Worm (Caenorhabditis elegans) whole organism, L1 larva: ENCODE results near the gene H10D18.5.
A peak's percentile ranks its signal among the peaks of the same experiment; 100 is the strongest.

Experiments used
- C34B4.2 ChIP-seq: sonication (generic microtip); optimal IDR thresholded peaks from 2 replicates; lab custom pipeline; 2017; ENCODE audit warnings: mild to moderate bottlenecking, missing genetic modification characterization, missing compliant biosample characterization
- F16B12.6 ChIP-seq: fragments of 150-350 bp; optimal IDR thresholded peaks from 2 replicates; lab custom pipeline; 2014; ENCODE audit warnings: missing biosample characterization, missing genetic modification characterization
- aha-1 ChIP-seq: fragments of 150-350 bp; optimal IDR thresholded peaks from 2 replicates; lab custom pipeline; 2014; ENCODE audit warnings: missing biosample characterization, missing genetic modification characterization
- ama-1 ChIP-seq: fragments of 150-350 bp; optimal IDR thresholded peaks from 2 replicates; lab custom pipeline; 2014
- ceh-63 ChIP-seq: fragments of 200-800 bp; sonication (Bioruptor generic); optimal IDR thresholded peaks from 2 replicates; lab custom pipeline; 2018; ENCODE audit warnings: mild to moderate bottlenecking, missing genetic modification characterization, missing compliant biosample characterization
- ceh-8 ChIP-seq: fragments of 200-800 bp; sonication (Bioruptor generic); optimal IDR thresholded peaks from 2 replicates; lab custom pipeline; 2018; ENCODE audit warnings: mild to moderate bottlenecking, missing genetic modification characterization, moderate library complexity, missing compliant biosample characterization
- ceh-82 ChIP-seq, 3 experiments: fragments of 150-350 bp in 1 of 3; sonication (generic microtip) in 2 of 3; optimal IDR thresholded peaks; 2 replicates each; lab custom pipeline; 2014 to 2017; ENCODE audit warnings: missing biosample characterization in 3 of 3, missing genetic modification characterization in 3 of 3
- ceh-88 ChIP-seq: fragments of 200-800 bp; sonication (Bioruptor generic); IDR thresholded peaks from 2 replicates; pipeline ENCODE4 v1.3.6; 2022; ENCODE audit warnings: missing genetic modification characterization, missing compliant biosample characterization
- dsc-1 ChIP-seq: sonication (generic microtip); optimal IDR thresholded peaks from 2 replicates; lab custom pipeline; 2016; ENCODE audit warnings: mild to moderate bottlenecking, missing genetic modification characterization, missing compliant biosample characterization
- efl-1 ChIP-seq, 4 experiments: fragments of 150-350 bp; optimal IDR thresholded peaks in 3 of 4; peaks in 1 of 4; 1 replicate in 1 of 4; 2 replicates in 3 of 4; lab custom pipeline; 2014; ENCODE audit warnings: missing biosample characterization in 2 of 4, missing genetic modification characterization in 2 of 4, missing genetic modification reagents in 2 of 4
- egl-13 ChIP-seq: sonication (generic microtip); optimal IDR thresholded peaks from 2 replicates; lab custom pipeline; 2016; ENCODE audit warnings: missing genotype, missing genetic modification reagents, missing genetic modification characterization, missing compliant biosample characterization
- elt-3 ChIP-seq, 6 experiments: fragments of 150-350 bp in 1 of 6; sonication (generic microtip); optimal IDR thresholded peaks; 2 replicates each; lab custom pipeline; 2017 to 2018; ENCODE audit warnings: missing biosample characterization in 6 of 6, missing genetic modification characterization in 6 of 6, inconsistent platforms in 1 of 6
- fkh-10 ChIP-seq: sonication (generic microtip); optimal IDR thresholded peaks from 2 replicates; lab custom pipeline; 2017; ENCODE audit warnings: missing biosample characterization, missing genetic modification reagents, missing genetic modification characterization
- fkh-8 ChIP-seq: sonication (generic microtip); optimal IDR thresholded peaks from 2 replicates; lab custom pipeline; 2016; ENCODE audit warnings: mild to moderate bottlenecking, missing genetic modification characterization, missing compliant biosample characterization
- hpl-2 ChIP-seq: fragments of 150-350 bp; optimal IDR thresholded peaks from 2 replicates; lab custom pipeline; 2014; ENCODE audit warnings: missing biosample characterization, missing genetic modification reagents, missing genetic modification characterization
- isw-1 ChIP-seq: fragments of 200-800 bp; sonication (Bioruptor generic); IDR thresholded peaks from 2 replicates; pipeline ENCODE4 v1.3.6; 2022; ENCODE audit warnings: missing genetic modification characterization, missing compliant biosample characterization
- jun-1 ChIP-seq: fragments of 150-350 bp; optimal IDR thresholded peaks from 2 replicates; lab custom pipeline; 2014; ENCODE audit warnings: missing biosample characterization, missing genetic modification reagents, missing genetic modification characterization
- lin-14 ChIP-seq: fragments of 200-800 bp; sonication (Bioruptor generic); optimal IDR thresholded peaks from 2 replicates; lab custom pipeline; 2018; ENCODE audit warnings: mild to moderate bottlenecking, missing genetic modification characterization, moderate library complexity, missing compliant biosample characterization
- lin-35 ChIP-seq, 2 experiments: fragments of 150-350 bp; optimal IDR thresholded peaks; 2 replicates each; lab custom pipeline; 2014; ENCODE audit warnings: missing biosample characterization in 2 of 2, missing genetic modification characterization in 2 of 2, missing genetic modification reagents in 2 of 2
- lin-39 ChIP-seq: fragments of 150-350 bp; optimal IDR thresholded peaks from 2 replicates; lab custom pipeline; 2014; ENCODE audit warnings: missing biosample characterization, missing genetic modification reagents, missing genetic modification characterization
- lir-3 ChIP-seq: sonication (generic microtip); optimal IDR thresholded peaks from 2 replicates; lab custom pipeline; 2016; ENCODE audit warnings: mild to moderate bottlenecking, missing genetic modification characterization, moderate library complexity, missing compliant biosample characterization; ENCODE audit not compliant: poor library complexity
- mef-2 ChIP-seq: fragments of 150-350 bp; optimal IDR thresholded peaks from 2 replicates; lab custom pipeline; 2014; ENCODE audit warnings: missing biosample characterization, missing genetic modification characterization
- nhr-11 ChIP-seq: fragments of 150-350 bp; optimal IDR thresholded peaks from 2 replicates; lab custom pipeline; 2014; ENCODE audit warnings: missing biosample characterization, missing genetic modification characterization
- nhr-19 ChIP-seq: fragments of 200-800 bp; sonication (Bioruptor generic); conservative IDR thresholded peaks from 2 replicates; pipeline ENCODE4 v1.3.6; 2022; ENCODE audit warnings: missing genetic modification characterization, missing compliant biosample characterization
- nhr-20 ChIP-seq: sonication (generic microtip); optimal IDR thresholded peaks from 2 replicates; lab custom pipeline; 2016; ENCODE audit warnings: mild to moderate bottlenecking, missing genetic modification characterization, missing compliant biosample characterization
- nhr-28 ChIP-seq: fragments of 150-350 bp; optimal IDR thresholded peaks from 2 replicates; lab custom pipeline; 2014; ENCODE audit warnings: missing biosample characterization, missing genetic modification characterization
- nhr-47 ChIP-seq: sonication (generic microtip); optimal IDR thresholded peaks from 2 replicates; lab custom pipeline; 2016; ENCODE audit warnings: mild to moderate bottlenecking, missing genetic modification characterization, moderate library complexity, missing compliant biosample characterization
- nhr-71 ChIP-seq: sonication (generic microtip); optimal IDR thresholded peaks from 2 replicates; lab custom pipeline; 2016; ENCODE audit warnings: mild to moderate bottlenecking, missing genetic modification characterization, moderate library complexity, missing compliant biosample characterization
- nhr-77 ChIP-seq: fragments of 150-350 bp; optimal IDR thresholded peaks from 2 replicates; lab custom pipeline; 2014; ENCODE audit warnings: missing biosample characterization, missing genetic modification characterization
- nhr-85 ChIP-seq: sonication (generic microtip); peaks from one replicate; lab custom pipeline; 2016; ENCODE audit warnings: missing genetic modification characterization, inconsistent platforms, missing compliant biosample characterization
- pag-3 ChIP-seq: sonication (generic microtip); optimal IDR thresholded peaks from 2 replicates; lab custom pipeline; 2017; ENCODE audit warnings: missing genetic modification characterization, mild to moderate bottlenecking, missing compliant biosample characterization, antibody characterized with exemption, borderline replicate concordance; ENCODE audit not compliant: insufficient read depth
- pax-3 ChIP-seq: fragments of 200-800 bp; sonication (Bioruptor generic); optimal IDR thresholded peaks from 2 replicates; lab custom pipeline; 2018; ENCODE audit warnings: mild to moderate bottlenecking, missing genetic modification characterization, moderate library complexity, missing compliant biosample characterization
- sox-4 ChIP-seq: sonication (generic microtip); optimal IDR thresholded peaks from 2 replicates; lab custom pipeline; 2016; ENCODE audit warnings: missing genetic modification characterization, missing compliant biosample characterization
- sptf-1 ChIP-seq: fragments of 150-350 bp; optimal IDR thresholded peaks from 2 replicates; lab custom pipeline; 2014; ENCODE audit warnings: missing biosample characterization, missing genetic modification characterization
- swsn-7 ChIP-seq: sonication (generic microtip); optimal IDR thresholded peaks from 2 replicates; lab custom pipeline; 2016; ENCODE audit warnings: missing genetic modification characterization, missing compliant biosample characterization
- tbx-2 ChIP-seq: sonication (generic microtip); optimal IDR thresholded peaks from 2 replicates; lab custom pipeline; 2016; ENCODE audit warnings: missing genetic modification characterization, missing compliant biosample characterization
- unc-130 ChIP-seq: fragments of 150-350 bp; optimal IDR thresholded peaks from 2 replicates; lab custom pipeline; 2017; ENCODE audit warnings: missing biosample characterization, missing genetic modification characterization, inconsistent platforms
- unc-98 ChIP-seq: fragments of 200-800 bp; sonication (Bioruptor generic); IDR thresholded peaks from 2 replicates; pipeline ENCODE4 v1.3.6; 2022; ENCODE audit warnings: missing genetic modification characterization, missing compliant biosample characterization
- vab-15 ChIP-seq: sonication (generic microtip); optimal IDR thresholded peaks from 2 replicates; lab custom pipeline; 2017; ENCODE audit warnings: missing genotype, mild to moderate bottlenecking, missing genetic modification characterization, missing compliant biosample characterization
- ztf-4 ChIP-seq: fragments of 150-350 bp; optimal IDR thresholded peaks from 2 replicates; lab custom pipeline; 2014; ENCODE audit warnings: missing biosample characterization, missing genetic modification characterization

H10D18.5 gene

ce11 chrV:3831616-3832015 lies at the start of gene H10D18.5:
Gene H10D18.5 (minus strand): TSS chrV:3831716.
- TF ChIP-seq nhr-85 (tag; lab: Kevin White, UChicago): peak; percentile 17
- no peak for TF ChIP-seq nhr-20
- TF ChIP-seq fkh-8 (tag; lab: Kevin White, UChicago): no peak
- TF ChIP-seq vab-15: no peak
- no peak for TF ChIP-seq lin-39 (tag; lab: Kevin White, UChicago)

DNA sequence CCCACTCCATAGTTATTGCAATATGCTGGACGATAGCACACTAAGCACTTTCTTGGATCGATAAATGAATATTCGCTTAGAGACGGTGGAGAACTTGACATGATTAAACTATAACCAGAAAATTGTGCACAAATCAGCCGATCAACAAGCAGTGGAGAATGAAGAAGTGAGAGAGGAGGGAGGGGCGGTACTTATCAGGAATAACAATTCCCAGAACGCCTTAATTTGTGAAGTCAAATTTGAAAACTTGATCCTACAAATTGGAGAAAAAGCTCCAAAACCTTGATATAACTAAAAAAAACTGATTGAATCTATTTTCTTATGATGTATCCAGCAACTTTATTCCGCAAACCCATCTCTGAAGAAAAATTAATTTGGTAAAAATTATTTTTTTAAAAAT lies 46.7 kb upstream of the H10D18.5 start, which contains the start of gene nhr-159:
Gene nhr-159, minus strand, starts transcription at position 101 of the 400 bp plus-strand sequence.
- TF ChIP-seq aha-1: no peak
- TF ChIP-seq sptf-1: no peak
- no peak for TF ChIP-seq nhr-77
- no peak for TF ChIP-seq ama-1 (lab: Kevin White, UChicago)

DNA sequence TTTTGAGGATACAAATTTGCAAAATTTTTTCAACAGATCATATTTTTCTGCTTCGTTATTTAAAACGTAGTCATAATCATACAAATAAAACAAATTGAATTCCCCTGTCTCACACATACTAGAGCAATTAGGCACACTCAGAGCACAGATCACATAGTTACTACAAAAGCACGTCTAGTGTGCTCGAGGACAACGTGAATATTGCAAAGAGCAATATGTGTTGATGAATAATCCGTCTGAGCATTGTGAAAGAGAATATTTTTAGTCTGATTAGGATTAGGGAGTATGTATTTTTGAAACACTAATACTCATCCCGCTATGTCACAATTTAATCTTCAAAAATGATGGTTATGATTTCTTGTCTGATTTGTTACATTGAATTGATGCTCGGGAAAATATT lies 45.7 kb upstream of the H10D18.5 start:
- TF ChIP-seq swsn-7 (tag; lab: Kevin White, UChicago) (no peak), lir-3 (tag; lab: Kevin White, UChicago) (no peak), elt-3 (tag; optimal IDR thresholded peaks at IDR 0.05; lab: Kevin White, UChicago) (no peak), isw-1 (GFP tag; lab: Robert Waterston, UW) (no peak), fkh-10 (GFP tag; lab: Kevin White, UChicago) (no peak), sox-4 (no peak), pax-3 (tag; lab: Kevin White, UChicago) (peak; percentile 14), nhr-85 (tag; lab: Kevin White, UChicago) (no peak), ztf-4 (tag; lab: Kevin White, UChicago) (no peak), fkh-8 (tag; lab: Kevin White, UChicago) (peak; percentile 75), efl-1 (optimal IDR thresholded peaks at IDR 0.05; lab: Kevin White, UChicago) (no peak), efl-1 (GFP tag; optimal IDR thresholded peaks at IDR 0.05 in 1 of 2; lab: Kevin White, UChicago) (no peak), nhr-20 (no peak), egl-13 (no peak), nhr-47 (tag; lab: Kevin White, UChicago) (peak; percentile 13), lin-35 (GFP tag; optimal IDR thresholded peaks at IDR 0.05; lab: Kevin White, UChicago) (no peak), nhr-11 (tag; lab: Kevin White, UChicago) (no peak), ceh-82 (tag; optimal IDR thresholded peaks at IDR 0.05; lab: Kevin White, UChicago) (no peak), lin-14 (GFP tag; lab: Kevin White, UChicago) (no peak), F16B12.6 (no peak), hpl-2 (GFP tag; lab: Kevin White, UChicago) (no peak), unc-130 (no peak), ceh-63 (GFP tag; lab: Kevin White, UChicago) (no peak), ama-1 (lab: Kevin White, UChicago) (no peak), mef-2 (tag; lab: Kevin White, UChicago) (no peak), C34B4.2 (tag; lab: Kevin White, UChicago) (no peak), aha-1 (no peak), sptf-1 (no peak), tbx-2 (tag; lab: Kevin White, UChicago) (no peak), pag-3 (no peak), ceh-8 (GFP tag; lab: Kevin White, UChicago) (no peak), unc-98 (GFP tag; lab: Robert Waterston, UW) (no peak), dsc-1 (tag; lab: Kevin White, UChicago) (peak; percentile 85), ceh-88 (GFP tag; lab: Robert Waterston, UW) (no peak), jun-1 (tag; lab: Kevin White, UChicago) (no peak), nhr-28 (tag; lab: Kevin White, UChicago) (no peak), nhr-19 (GFP tag; lab: Robert Waterston, UW) (no peak), nhr-71 (tag; lab: Kevin White, UChicago) (peak; percentile 5)
